Worm (Caenorhabditis elegans): Measurements from ENCODE around the gene W01B6.3.
"Not testable (repeated sequence)": the region's sequence is repeated elsewhere in the genome, so short reads cannot be mapped to it uniquely, and the experiment has no call there.

W01B6.3 gene

DNA sequence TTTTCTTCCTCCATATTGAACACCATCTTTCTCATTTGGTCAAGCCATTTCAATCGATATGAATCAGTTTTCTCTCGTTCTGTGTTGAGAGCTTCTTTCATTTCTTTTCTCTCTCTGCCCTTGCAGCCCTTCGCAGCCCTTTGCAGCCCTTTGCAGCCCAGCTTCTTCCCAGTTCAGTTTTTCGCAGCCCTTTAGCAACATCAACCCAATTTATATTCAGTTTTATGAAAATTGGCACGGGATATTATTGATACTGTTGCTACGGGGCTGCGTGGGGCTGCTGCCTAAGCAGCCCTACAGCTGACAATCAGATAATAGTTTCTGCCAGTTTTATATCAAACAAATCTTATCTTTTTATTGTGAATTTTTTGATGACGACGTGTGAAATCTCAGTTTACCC is 35.5 kb downstream of the W01B6.3 start, which contains the start of gene F44D12.10:
Gene F44D12.10 (minus strand): TSS at position 101 of the 400 bp plus-strand sequence.
- TF ChIP-seq php-3 (GFP tag; IDR thresholded peaks at IDR 0.05), result no peak
- TF ChIP-seq zfp-3 (GFP tag; conservative IDR thresholded peaks at IDR 0.05), result no peak
- TF ChIP-seq T20F7.1 (GFP tag; optimal IDR thresholded peaks at IDR 0.05), result no peak
- no peak for TF ChIP-seq nhr-25 (tag; optimal IDR thresholded peaks at IDR 0.05; ENCODE audit: borderline replicate concordance, insufficient read depth)
- no peak for TF ChIP-seq lin-13 (GFP tag; optimal IDR thresholded peaks at IDR 0.05)
- TF ChIP-seq dmd-9 (GFP tag; IDR thresholded peaks at IDR 0.05), result no peak
- TF ChIP-seq ztf-11 (tag; optimal IDR thresholded peaks at IDR 0.05), result no peak
- no peak for TF ChIP-seq ceh-20 (GFP tag; IDR thresholded peaks at IDR 0.05)
- TF ChIP-seq ceh-32 (tag; optimal IDR thresholded peaks at IDR 0.05; ENCODE audit: poor library complexity), result no peak

DNA sequence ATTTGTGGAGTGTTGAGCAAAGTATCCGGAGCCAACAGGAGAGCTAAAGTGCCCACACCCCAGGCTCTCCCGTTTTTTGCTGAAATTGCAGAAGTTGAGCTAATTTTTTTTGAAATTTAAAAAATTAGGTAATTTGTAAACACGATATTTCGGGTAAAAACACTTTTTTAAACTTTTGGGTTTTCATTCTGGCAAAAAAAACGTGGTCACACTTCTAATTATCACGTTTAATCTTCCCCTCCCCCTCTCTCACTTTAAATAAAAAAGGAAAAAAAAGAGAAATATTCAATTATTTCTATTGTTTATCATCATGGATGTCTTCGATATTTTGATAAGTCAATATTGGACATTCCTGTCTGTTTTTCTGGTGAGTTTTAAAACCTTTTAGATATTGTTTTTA is 39.4 kb downstream of the W01B6.3 start, which contains the start of gene F44D12.6:
Gene F44D12.6 (plus strand): TSS at position 301 of the 400 bp plus-strand sequence.
- no peak for TF ChIP-seq mdt-29 (GFP tag; IDR thresholded peaks at IDR 0.05)
- no peak for TF ChIP-seq daf-19 (GFP tag; conservative IDR thresholded peaks at IDR 0.05)
- TF ChIP-seq jun-1 (tag; optimal IDR thresholded peaks at IDR 0.05), result no peak
- TF ChIP-seq skn-1 (tag; optimal IDR thresholded peaks at IDR 0.05), result no peak
- no peak for TF ChIP-seq zip-11 (GFP tag; IDR thresholded peaks at IDR 0.05)
- no peak for TF ChIP-seq ctbp-1 (GFP tag; IDR thresholded peaks at IDR 0.05)
- no peak for TF ChIP-seq lin-13 (GFP tag; optimal IDR thresholded peaks at IDR 0.05)
- no peak for TF ChIP-seq ceh-62 (tag; optimal IDR thresholded peaks at IDR 0.05)
- TF ChIP-seq Y48G9A.11 (GFP tag; IDR thresholded peaks at IDR 0.05), result no peak
- TF ChIP-seq set-16 (GFP tag; IDR thresholded peaks at IDR 0.05), result no peak

DNA sequence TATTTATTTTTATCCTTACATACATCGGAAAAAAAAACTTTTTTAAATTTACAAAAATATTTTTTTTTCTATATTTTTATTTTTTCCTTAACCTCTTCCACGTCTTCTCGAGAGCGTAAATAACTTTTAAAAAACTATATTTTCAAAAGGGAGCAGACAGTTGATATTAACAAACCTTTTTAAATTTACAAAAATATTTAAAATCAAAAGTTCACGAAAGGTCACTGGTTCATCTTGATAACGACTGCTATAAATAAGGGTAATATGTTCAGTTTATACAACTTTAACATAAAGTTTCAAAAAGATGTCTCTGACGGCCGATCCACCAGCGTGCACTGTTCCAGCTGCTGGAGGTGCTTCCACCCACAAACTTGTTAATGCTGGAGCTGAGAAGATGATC is 43.6 kb downstream of the W01B6.3 start, which contains the start of the genes F44D12.16 and msd-2:
Gene F44D12.16 (plus strand): TSS at position 301 of the 400 bp plus-strand sequence.
Gene msd-2 (plus strand): TSS at position 305 of the 400 bp plus-strand sequence.
- not testable (repeated sequence) for TF ChIP-seq egl-43 (GFP tag; IDR thresholded peaks at IDR 0.05); dve-1 (tag; optimal IDR thresholded peaks at IDR 0.05; ENCODE audit: insufficient read depth); rbr-2 (tag; optimal IDR thresholded peaks at IDR 0.05)

DNA sequence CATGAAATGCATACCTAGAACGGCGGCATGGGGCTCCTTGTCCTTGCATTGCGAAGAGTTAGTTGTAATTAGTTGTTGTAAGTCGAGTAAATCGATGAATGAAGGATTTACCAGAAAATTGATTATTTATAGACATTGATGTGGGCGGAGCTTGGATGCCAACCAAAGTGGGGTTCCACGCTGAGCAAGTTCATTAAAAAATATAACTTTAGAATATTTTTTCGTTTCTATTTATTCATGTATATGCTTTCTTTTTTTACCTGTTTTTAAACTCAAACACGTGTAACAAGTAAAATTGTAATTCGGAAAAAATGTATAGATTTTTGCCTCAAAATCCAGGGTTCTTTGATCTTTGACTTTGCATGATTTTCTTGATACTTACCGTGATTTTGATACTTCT is 44.9 kb downstream of the W01B6.3 start, which contains the start of gene gipc-2:
Gene gipc-2 (minus strand): TSS at position 101 of the 400 bp plus-strand sequence.
- TF ChIP-seq vab-7 (GFP tag; IDR thresholded peaks at IDR 0.05) (no peak), nhr-25 (tag; optimal IDR thresholded peaks at IDR 0.05; ENCODE audit: borderline replicate concordance, insufficient read depth) (no peak), nhr-11 (tag; optimal IDR thresholded peaks at IDR 0.05) (no peak), Y105C5A.15 (GFP tag; IDR thresholded peaks at IDR 0.05) (no peak), daf-12 (tag; optimal IDR thresholded peaks at IDR 0.05) (no peak), lin-29 (GFP tag; IDR thresholded peaks at IDR 0.05) (no peak), lin-13 (GFP tag; optimal IDR thresholded peaks at IDR 0.05) (no peak), madf-5 (GFP tag; IDR thresholded peaks at IDR 0.05) (no peak), php-3 (GFP tag; IDR thresholded peaks at IDR 0.05) (no peak), ama-1 (optimal IDR thresholded peaks at IDR 0.05) (no peak)

DNA sequence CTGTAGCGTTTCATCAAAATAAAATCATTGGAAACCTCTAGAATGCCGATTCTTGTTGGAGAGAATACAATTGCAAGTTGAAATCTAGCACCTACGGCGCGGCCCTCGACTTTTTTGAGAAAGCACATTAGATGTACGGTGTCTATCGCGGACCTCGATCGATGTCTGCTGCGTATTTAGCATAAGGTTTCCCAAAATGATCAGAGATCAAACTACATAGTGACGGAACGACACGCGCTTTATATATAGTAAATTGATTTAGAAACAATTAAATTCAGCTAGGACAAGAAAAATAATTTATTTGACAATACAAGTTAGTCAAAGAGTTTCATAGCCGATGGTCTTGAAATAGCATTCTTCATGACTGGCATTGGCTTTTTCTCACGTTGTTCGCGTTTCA is 46.3 kb downstream of the W01B6.3 start:
- no peak for TF ChIP-seq nhr-77 (tag; optimal IDR thresholded peaks at IDR 0.05)
- no peak for TF ChIP-seq R02D3.7 (tag; optimal IDR thresholded peaks at IDR 0.05)
- no peak for TF ChIP-seq fkh-10 (GFP tag; optimal IDR thresholded peaks at IDR 0.05)
- no peak for TF ChIP-seq lin-1 (GFP tag; IDR thresholded peaks at IDR 0.05)
- TF ChIP-seq jun-1 (tag; optimal IDR thresholded peaks at IDR 0.05), result no peak
- TF ChIP-seq nhr-237 (tag; optimal IDR thresholded peaks at IDR 0.05), result no peak
- no peak for TF ChIP-seq gei-8 (GFP tag; optimal IDR thresholded peaks at IDR 0.05)
- TF ChIP-seq nhr-111 (GFP tag; optimal IDR thresholded peaks at IDR 0.05), result no peak
- TF ChIP-seq nhr-25 (tag; optimal IDR thresholded peaks at IDR 0.05; ENCODE audit: borderline replicate concordance, insufficient read depth), result no peak
- no peak for TF ChIP-seq arid-1 (GFP tag; conservative IDR thresholded peaks at IDR 0.05)
- no peak for TF ChIP-seq snpc-1.2 (GFP tag; IDR thresholded peaks at IDR 0.05)
- TF ChIP-seq rbr-2 (tag; optimal IDR thresholded peaks at IDR 0.05), result no peak
- TF ChIP-seq lin-15B (tag; optimal IDR thresholded peaks at IDR 0.05), result no peak
- no peak for TF ChIP-seq zag-1 (tag; optimal IDR thresholded peaks at IDR 0.05)
- no peak for TF ChIP-seq nhr-102 (tag; optimal IDR thresholded peaks at IDR 0.05)
- TF ChIP-seq pha-4 (GFP tag; IDR thresholded peaks at IDR 0.05), result no peak
- TF ChIP-seq pha-4 (tag; optimal IDR thresholded peaks at IDR 0.05), result no peak

All from whole organism, L4 larva.